Worm (Caenorhabditis elegans) whole organism, mixed stage, embryonic: ENCODE data around the gene T05E12.3.

Source experiments
- M03D4.4 ChIP-seq: sonication (generic microtip); optimal IDR thresholded peaks from 2 replicates; lab custom pipeline; 2017; ENCODE audit warnings: mild to moderate bottlenecking, missing genetic modification characterization, missing compliant biosample characterization
- bed-3 ChIP-seq: fragments of 200-800 bp; sonication (Bioruptor generic); optimal IDR thresholded peaks from 3 replicates; lab custom pipeline; 2018; ENCODE audit warnings: mild to moderate bottlenecking, missing genetic modification characterization, moderate library complexity, missing compliant biosample characterization
- ceh-39 ChIP-seq: fragments of 150-350 bp; optimal IDR thresholded peaks from 2 replicates; lab custom pipeline; 2014; ENCODE audit warnings: missing biosample characterization, missing genetic modification characterization
- ceh-43 ChIP-seq: fragments of 200-800 bp; sonication (Bioruptor generic); optimal IDR thresholded peaks from 2 replicates; lab custom pipeline; 2018; ENCODE audit warnings: mild to moderate bottlenecking, missing genetic modification characterization, moderate library complexity, missing compliant biosample characterization
- cnd-1 ChIP-seq: fragments of 200-800 bp; sonication (Bioruptor generic); optimal IDR thresholded peaks from 2 replicates; lab custom pipeline; 2018; ENCODE audit warnings: mild to moderate bottlenecking, missing genetic modification characterization, missing compliant biosample characterization
- drap-1 ChIP-seq: fragments of 200-800 bp; sonication (Bioruptor generic); optimal IDR thresholded peaks from 3 replicates; lab custom pipeline; 2018; ENCODE audit warnings: mild to moderate bottlenecking, missing genetic modification characterization, missing compliant biosample characterization
- elt-1 ChIP-seq: sonication (generic microtip); optimal IDR thresholded peaks from 2 replicates; lab custom pipeline; 2017; ENCODE audit warnings: missing genetic modification characterization, mild to moderate bottlenecking, missing compliant biosample characterization, antibody characterized with exemption, moderate library complexity, borderline replicate concordance; ENCODE audit not compliant: insufficient read depth
- elt-3 ChIP-seq: fragments of 150-350 bp; optimal IDR thresholded peaks from 2 replicates; lab custom pipeline; 2014; ENCODE audit warnings: missing biosample characterization, missing genetic modification characterization
- flh-1 ChIP-seq: fragments of 200-800 bp; sonication (Bioruptor generic); optimal IDR thresholded peaks from 2 replicates; lab custom pipeline; 2018; ENCODE audit warnings: mild to moderate bottlenecking, missing genetic modification characterization, moderate library complexity, missing compliant biosample characterization
- ham-2 ChIP-seq: fragments of 200-800 bp; sonication (Bioruptor generic); optimal IDR thresholded peaks from 2 replicates; lab custom pipeline; 2018; ENCODE audit warnings: mild to moderate bottlenecking, missing genetic modification characterization, missing compliant biosample characterization
- hlh-1 ChIP-seq: fragments of 150-350 bp; optimal IDR thresholded peaks from 2 replicates; lab custom pipeline; 2014; ENCODE audit warnings: missing biosample characterization, missing genetic modification reagents, missing genetic modification characterization
- lin-13 ChIP-seq: fragments of 150-350 bp; optimal IDR thresholded peaks from 2 replicates; lab custom pipeline; 2014; ENCODE audit warnings: missing biosample characterization, missing genetic modification characterization
- lin-32 ChIP-seq: fragments of 200-800 bp; sonication (Bioruptor generic); optimal IDR thresholded peaks from 2 replicates; lab custom pipeline; 2018; ENCODE audit warnings: mild to moderate bottlenecking, missing genetic modification characterization, missing compliant biosample characterization
- lsy-2 ChIP-seq: fragments of 150-350 bp; optimal IDR thresholded peaks from 2 replicates; lab custom pipeline; 2014; ENCODE audit warnings: missing biosample characterization, missing genetic modification characterization
- mab-5 ChIP-seq: fragments of 150-350 bp; optimal IDR thresholded peaks from 2 replicates; lab custom pipeline; 2014; ENCODE audit warnings: missing biosample characterization, missing genetic modification characterization
- mls-2 ChIP-seq: sonication (generic microtip); optimal IDR thresholded peaks from 2 replicates; lab custom pipeline; 2016; ENCODE audit warnings: mild to moderate bottlenecking, missing genetic modification characterization, moderate library complexity, missing compliant biosample characterization
- nhr-12 ChIP-seq: fragments of 150-350 bp; optimal IDR thresholded peaks from 2 replicates; lab custom pipeline; 2014; ENCODE audit warnings: missing biosample characterization, missing genetic modification characterization
- nhr-2 ChIP-seq: fragments of 150-350 bp; optimal IDR thresholded peaks from 2 replicates; lab custom pipeline; 2014; ENCODE audit warnings: missing biosample characterization, missing genetic modification characterization
- nhr-237 ChIP-seq: fragments of 150-350 bp; optimal IDR thresholded peaks from 2 replicates; lab custom pipeline; 2014; ENCODE audit warnings: missing biosample characterization, missing genetic modification characterization
- nhr-28 ChIP-seq: fragments of 150-350 bp; optimal IDR thresholded peaks from 2 replicates; lab custom pipeline; 2014; ENCODE audit warnings: missing biosample characterization, missing genetic modification characterization
- nhr-76 ChIP-seq: sonication (generic microtip); optimal IDR thresholded peaks from 2 replicates; lab custom pipeline; 2017; ENCODE audit warnings: missing biosample characterization, missing genetic modification characterization
- pha-4 ChIP-seq: fragments of 150-350 bp; optimal IDR thresholded peaks from 2 replicates; lab custom pipeline; 2018; ENCODE audit warnings: missing biosample characterization, missing genetic modification reagents, missing genetic modification characterization
- sem-2 ChIP-seq: fragments of 200-800 bp; sonication (Bioruptor generic); optimal IDR thresholded peaks from 2 replicates; lab custom pipeline; 2018; ENCODE audit warnings: mild to moderate bottlenecking, missing genetic modification characterization, missing compliant biosample characterization
- sptf-1 ChIP-seq: sonication (generic microtip); optimal IDR thresholded peaks from 2 replicates; lab custom pipeline; 2017; ENCODE audit warnings: mild to moderate bottlenecking, missing genetic modification characterization, moderate library complexity, missing compliant biosample characterization
- tbx-8 ChIP-seq: fragments of 200-800 bp; sonication (Bioruptor generic); optimal IDR thresholded peaks from 2 replicates; lab custom pipeline; 2018; ENCODE audit warnings: mild to moderate bottlenecking, missing genetic modification characterization, moderate library complexity, missing compliant biosample characterization
- unc-39 ChIP-seq: fragments of 150-350 bp; optimal IDR thresholded peaks from 2 replicates; lab custom pipeline; 2014; ENCODE audit warnings: missing biosample characterization, missing genetic modification characterization
- unc-62 ChIP-seq: fragments of 150-350 bp; optimal IDR thresholded peaks from 2 replicates; lab custom pipeline; 2014; ENCODE audit warnings: missing biosample characterization, missing genetic modification reagents, missing genetic modification characterization
- zip-8 ChIP-seq: fragments of 150-350 bp; optimal IDR thresholded peaks from 2 replicates; lab custom pipeline; 2014; ENCODE audit warnings: missing biosample characterization, missing genetic modification characterization
- ztf-11 ChIP-seq: fragments of 150-350 bp; optimal IDR thresholded peaks from 2 replicates; lab custom pipeline; 2014; ENCODE audit warnings: missing biosample characterization, missing genetic modification characterization

T05E12.3 gene

ce11 chrV:17077889-17078288, at the start of gene T05E12.3:
Gene T05E12.3 (minus strand): TSS chrV:17077989.
- TF ChIP-seq ceh-39 (no peak), mab-5 (tag; lab: Kevin White, UChicago) (no peak), nhr-76 (tag; lab: Kevin White, UChicago) (no peak), elt-1 (tag; lab: Kevin White, UChicago) (no peak), ztf-11 (tag; lab: Kevin White, UChicago) (no peak), M03D4.4 (tag; lab: Kevin White, UChicago) (no peak), unc-39 (tag; lab: Kevin White, UChicago) (no peak), lin-32 (no peak), nhr-237 (tag; lab: Kevin White, UChicago) (no peak), nhr-2 (tag; lab: Kevin White, UChicago) (no peak), mls-2 (tag; lab: Kevin White, UChicago) (no peak), ceh-43 (GFP tag; lab: Kevin White, UChicago) (no peak)

ce11 chrV:17108310-17108709, 30.5 kb upstream of the T05E12.3 start, which contains the start of gene ZK218.11:
Gene ZK218.11 (minus strand): TSS chrV:17108410.
- no peak for TF ChIP-seq elt-1 (tag; lab: Kevin White, UChicago)
- TF ChIP-seq flh-1, result no peak
- TF ChIP-seq tbx-8 (GFP tag; lab: Kevin White, UChicago), result no peak
- no peak for TF ChIP-seq unc-62 (GFP tag; lab: Kevin White, UChicago)
- no peak for TF ChIP-seq zip-8 (tag; lab: Kevin White, UChicago)
- TF ChIP-seq pha-4 (tag; lab: Kevin White, UChicago), result no peak
- TF ChIP-seq mls-2 (tag; lab: Kevin White, UChicago), result no peak
- TF ChIP-seq nhr-237 (tag; lab: Kevin White, UChicago), result no peak
- no peak for TF ChIP-seq cnd-1
- no peak for TF ChIP-seq sem-2 (GFP tag; lab: Kevin White, UChicago)
- TF ChIP-seq ceh-43 (GFP tag; lab: Kevin White, UChicago), result no peak
- no peak for TF ChIP-seq nhr-12 (tag; lab: Kevin White, UChicago)
- no peak for TF ChIP-seq sptf-1 (tag; lab: Kevin White, UChicago)
- TF ChIP-seq nhr-76 (tag; lab: Kevin White, UChicago), result no peak
- TF ChIP-seq ztf-11 (tag; lab: Kevin White, UChicago), result no peak
- no peak for TF ChIP-seq hlh-1 (tag; lab: Kevin White, UChicago)
- TF ChIP-seq drap-1 (GFP tag; lab: Kevin White, UChicago), result no peak
- TF ChIP-seq lsy-2, result no peak

ce11 chrV:17105483-17105882, 27.7 kb upstream of the T05E12.3 start, which contains the start of gene ZK218.7:
Gene ZK218.7 (plus strand): TSS chrV:17105783.
- TF ChIP-seq zip-8 (tag; lab: Kevin White, UChicago), result no peak
- TF ChIP-seq elt-1 (tag; lab: Kevin White, UChicago), result no peak
- no peak for TF ChIP-seq ceh-43 (GFP tag; lab: Kevin White, UChicago)
- TF ChIP-seq lsy-2, result no peak
- TF ChIP-seq ham-2, result no peak
- TF ChIP-seq mls-2 (tag; lab: Kevin White, UChicago), result no peak
- TF ChIP-seq bed-3, result no peak
- TF ChIP-seq unc-62 (GFP tag; lab: Kevin White, UChicago), result no peak
- no peak for TF ChIP-seq lin-32

ce11 chrV:17104527-17104926, 26.7 kb upstream of the T05E12.3 start, which contains the start of gene nhr-248:
Gene nhr-248 (minus strand): TSS chrV:17104627.
- TF ChIP-seq sem-2 (GFP tag; lab: Kevin White, UChicago) (no peak), drap-1 (GFP tag; lab: Kevin White, UChicago) (no peak), nhr-2 (tag; lab: Kevin White, UChicago) (no peak), nhr-28 (tag; lab: Kevin White, UChicago) (no peak), lin-13 (tag; lab: Kevin White, UChicago) (no peak)

- TF ChIP-seq flh-1 (no peak), drap-1 (GFP tag; lab: Kevin White, UChicago) (no peak), sptf-1 (tag; lab: Kevin White, UChicago) (no peak)
Observed at ce11 chrV:17100829-17101228, 23.0 kb upstream of the T05E12.3 start, which contains the start of gene ZK218.5. Gene ZK218.5 (plus strand): TSS chrV:17101129.

ce11 chrV:17098669-17099068, 20.9 kb upstream of the T05E12.3 start, which contains the start of the genes ZK218.3 and ZK218.4:
Gene ZK218.3 (minus strand): TSS chrV:17098769.
Gene ZK218.4 (plus strand): TSS chrV:17098854.
- TF ChIP-seq elt-1 (tag; lab: Kevin White, UChicago), result no peak
- TF ChIP-seq pha-4 (tag; lab: Kevin White, UChicago), result no peak
- no peak for TF ChIP-seq cnd-1
- no peak for TF ChIP-seq ceh-43 (GFP tag; lab: Kevin White, UChicago)
- no peak for TF ChIP-seq ztf-11 (tag; lab: Kevin White, UChicago)
- TF ChIP-seq drap-1 (GFP tag; lab: Kevin White, UChicago), result no peak
- TF ChIP-seq mab-5 (tag; lab: Kevin White, UChicago), result no peak
- no peak for TF ChIP-seq elt-3
- TF ChIP-seq, all 35 proteins: peak for 0
